In genomic region chrX:3363676-3364075, dm6 we compare ENCODE assay signal across 4 fruit fly cellular contexts.
TF ChIP-seq lines count a peak whose summit lies in the region.

No protein-coding gene starts in this region.

- no peak for TF ChIP-seq CTCF in whole organism, embryonic (GFP tag; optimal IDR thresholded peaks at IDR 0.05; lab: Kevin White, UChicago)

TF ChIP-seq in whole organism, embryonic, 481 proteins besides CTCF, POLR2A, EP300 and RAD21 (continues in another document):
- TF ChIP-seq CG6254 (GFP tag; optimal IDR thresholded peaks at IDR 0.05; lab: Kevin White, UChicago), result no peak
- peak; percentile 49 for TF ChIP-seq tx (GFP tag; optimal IDR thresholded peaks at IDR 0.05; lab: Kevin White, UChicago)
- peak; percentile 55 for TF ChIP-seq slp2 (GFP tag; optimal IDR thresholded peaks at IDR 0.05; lab: Kevin White, UChicago)
- peak; percentile 75 for TF ChIP-seq CHES-1-like (GFP tag; optimal IDR thresholded peaks at IDR 0.05; lab: Kevin White, UChicago)
- peak; percentile 60; the same call in 2 of the 3 replicates for TF ChIP-seq Aef1 (GFP tag; IDR thresholded peaks at IDR 0.05; lab: Robert Waterston, UW)
- peak; percentile 53; the same call in 1 of the 3 replicates for TF ChIP-seq CG2889 (GFP tag; IDR thresholded peaks at IDR 0.05; lab: Robert Waterston, UW)
- peak; percentile 16 for TF ChIP-seq CG6765 (GFP tag; optimal IDR thresholded peaks at IDR 0.05; lab: Kevin White, UChicago)
- TF ChIP-seq ttk (GFP tag; IDR thresholded peaks at IDR 0.05; lab: Robert Waterston, UW), result no peak
- TF ChIP-seq sima (GFP tag; optimal IDR thresholded peaks at IDR 0.05; lab: Kevin White, UChicago), result peak; percentile 47
- TF ChIP-seq CG9727 (GFP tag; optimal IDR thresholded peaks at IDR 0.05; lab: Kevin White, UChicago), result peak; percentile 72
- peak; percentile 4 for TF ChIP-seq CG6683 (GFP tag; optimal IDR thresholded peaks at IDR 0.05; lab: Kevin White, UChicago)
- TF ChIP-seq kay (GFP tag; optimal IDR thresholded peaks at IDR 0.05; lab: Kevin White, UChicago), result peak; percentile 38
- TF ChIP-seq bigmax (GFP tag; optimal IDR thresholded peaks at IDR 0.05; lab: Kevin White, UChicago), result no peak
- TF ChIP-seq CG1792 (GFP tag; optimal IDR thresholded peaks at IDR 0.05; lab: Kevin White, UChicago), result peak; percentile 67
- peak; percentile 11 for TF ChIP-seq en (GFP tag; optimal IDR thresholded peaks at IDR 0.05; lab: Kevin White, UChicago)
- TF ChIP-seq CG12942 (GFP tag; optimal IDR thresholded peaks at IDR 0.05; lab: Kevin White, UChicago), result peak; percentile 31
- TF ChIP-seq unpg (GFP tag; optimal IDR thresholded peaks at IDR 0.05; lab: Kevin White, UChicago), result peak; percentile 68
- no peak for TF ChIP-seq jigr1 (GFP tag; IDR thresholded peaks at IDR 0.05; lab: Robert Waterston, UW)
- peak; percentile 60 for TF ChIP-seq CG8944 (GFP tag; optimal IDR thresholded peaks at IDR 0.05; lab: Kevin White, UChicago)
- peak; percentile 41 for TF ChIP-seq CG18476 (GFP tag; optimal IDR thresholded peaks at IDR 0.05; lab: Kevin White, UChicago)
- TF ChIP-seq CG8290 (GFP tag; optimal IDR thresholded peaks at IDR 0.05; lab: Kevin White, UChicago), result no peak
- peak in 1 of 2 experiments; percentile 90 for TF ChIP-seq CG8290 (tag; optimal IDR thresholded peaks at IDR 0.05; lab: Kevin White, UChicago)

TF ChIP-seq in whole organism, prepupa, 60 proteins besides CTCF, POLR2A, EP300 and RAD21:
- peak; percentile 7 for TF ChIP-seq esn (GFP tag; optimal IDR thresholded peaks at IDR 0.05; lab: Kevin White, UChicago)
- TF ChIP-seq vri (GFP tag; optimal IDR thresholded peaks at IDR 0.05; lab: Kevin White, UChicago), result peak; percentile 9
- TF ChIP-seq CG6163 (GFP tag; IDR thresholded peaks at IDR 0.05; lab: Robert Waterston, UW), result 0 out of 3 replicates have a peak, but pooled peaks have one; percentile 41
- peak; percentile 60 for TF ChIP-seq svp (GFP tag; lab: Kevin White, UChicago)
- no peak for TF ChIP-seq CG1621 (tag; optimal IDR thresholded peaks at IDR 0.05; lab: Kevin White, UChicago)
- peak; percentile 23 for TF ChIP-seq topi (GFP tag; optimal IDR thresholded peaks at IDR 0.05; lab: Kevin White, UChicago)
- peak; percentile 3 for TF ChIP-seq CG31627 (GFP tag; optimal IDR thresholded peaks at IDR 0.05; lab: Kevin White, UChicago)
- TF ChIP-seq Met (GFP tag; optimal IDR thresholded peaks at IDR 0.05; lab: Kevin White, UChicago), result peak; percentile 21
- no peak for TF ChIP-seq acj6 (GFP tag; optimal IDR thresholded peaks at IDR 0.05; lab: Kevin White, UChicago)
- no peak for TF ChIP-seq CG4318 (GFP tag; optimal IDR thresholded peaks at IDR 0.05; lab: Kevin White, UChicago)
- peak; percentile 35 for TF ChIP-seq Eip78C (GFP tag; lab: Kevin White, UChicago)
- peak; percentile 16 for TF ChIP-seq Hr39 (GFP tag; optimal IDR thresholded peaks at IDR 0.05; lab: Kevin White, UChicago)
- TF ChIP-seq CG10631 (GFP tag; optimal IDR thresholded peaks at IDR 0.05; lab: Kevin White, UChicago), result no peak
- 0 out of 3 replicates have a peak, but pooled peaks have one; percentile 44 for TF ChIP-seq eg (GFP tag; IDR thresholded peaks at IDR 0.05; lab: Robert Waterston, UW)

TF ChIP-seq in whole organism, pupa, 21 proteins besides CTCF, POLR2A, EP300 and RAD21:
- TF ChIP-seq CG4496 (GFP tag; IDR thresholded peaks at IDR 0.05; lab: Robert Waterston, UW) (0 out of 3 replicates have a peak, but pooled peaks have one; percentile 27), CG34367 (tag; optimal IDR thresholded peaks at IDR 0.05; lab: Kevin White, UChicago) (no peak)

TF ChIP-seq in whole organism, wandering third instar larva, 38 proteins besides CTCF, POLR2A, EP300 and RAD21:
- TF ChIP-seq pan (optimal IDR thresholded peaks at IDR 0.05; lab: Kevin White, UChicago) (no peak), h (GFP tag; optimal IDR thresholded peaks at IDR 0.05; lab: Kevin White, UChicago) (peak; percentile 29), Myc (optimal IDR thresholded peaks at IDR 0.05; lab: Kevin White, UChicago) (no peak), rgr (GFP tag; optimal IDR thresholded peaks at IDR 0.05; lab: Kevin White, UChicago) (peak; percentile 12), dmrt93B (GFP tag; optimal IDR thresholded peaks at IDR 0.05; lab: Kevin White, UChicago) (no peak), CG32264 (GFP tag; optimal IDR thresholded peaks at IDR 0.05; lab: Kevin White, UChicago) (no peak), usp (GFP tag; optimal IDR thresholded peaks at IDR 0.05; lab: Kevin White, UChicago) (no peak), N (GFP tag; optimal IDR thresholded peaks at IDR 0.05; lab: Kevin White, UChicago) (no peak), sv (GFP tag; optimal IDR thresholded peaks at IDR 0.05; lab: Kevin White, UChicago) (peak; percentile 68), Abd-B (GFP tag; optimal IDR thresholded peaks at IDR 0.05; lab: Kevin White, UChicago) (no peak), foxo (GFP tag; optimal IDR thresholded peaks at IDR 0.05; lab: Kevin White, UChicago) (peak in 1 of 2 experiments; percentile 43), CG9705 (GFP tag; optimal IDR thresholded peaks at IDR 0.05; lab: Kevin White, UChicago) (no peak), ey (GFP tag; optimal IDR thresholded peaks at IDR 0.05; lab: Kevin White, UChicago) (peak; percentile 33), tai (GFP tag; optimal IDR thresholded peaks at IDR 0.05; lab: Kevin White, UChicago) (no peak), fru (GFP tag; optimal IDR thresholded peaks at IDR 0.05; lab: Kevin White, UChicago) (peak; percentile 60), Dif (GFP tag; optimal IDR thresholded peaks at IDR 0.05; lab: Kevin White, UChicago; ENCODE audit: partially characterized antibody) (no peak), Hr83 (GFP tag; optimal IDR thresholded peaks at IDR 0.05; lab: Kevin White, UChicago; ENCODE audit: poor library complexity, severe bottlenecking) (no peak), br (GFP tag; optimal IDR thresholded peaks at IDR 0.05; lab: Kevin White, UChicago) (no peak), woc (GFP tag; optimal IDR thresholded peaks at IDR 0.05; lab: Kevin White, UChicago) (no peak), dl (GFP tag; optimal IDR thresholded peaks at IDR 0.05; lab: Kevin White, UChicago; ENCODE audit: insufficient read depth in 1 of 2, partially characterized antibody in 2 of 2) (no peak), Hr78 (GFP tag; optimal IDR thresholded peaks at IDR 0.05; lab: Kevin White, UChicago) (no peak), GATAd (GFP tag; optimal IDR thresholded peaks at IDR 0.05; lab: Kevin White, UChicago) (no peak), Mio (GFP tag; optimal IDR thresholded peaks at IDR 0.05; lab: Kevin White, UChicago) (no peak), Hnf4 (GFP tag; optimal IDR thresholded peaks at IDR 0.05; lab: Kevin White, UChicago) (no peak)

Comparison
In these comparisons a context has a peak if more than half of its experiments do, and no peak if none do; other contexts are left out.
1. Of the 7 proteins assayed by ChIP-seq in both whole organism, embryonic and whole organism, prepupa: peak only in whole organism, embryonic: Blimp-1, CG16779, CG6854 and Gug; only in whole organism, prepupa: Hr39; in both: none; in neither: 2.